Worm (Caenorhabditis elegans) whole organism, L4/young adult: ENCODE measurements around the gene C06E7.4.

Experiments
- W03F9.2 ChIP-seq: fragments of 150-350 bp; optimal IDR thresholded peaks from 2 replicates; lab custom pipeline; 2014; ENCODE audit warnings: missing biosample characterization, missing genetic modification characterization
- dao-5 ChIP-seq: sonication (generic microtip); optimal IDR thresholded peaks from 2 replicates; lab custom pipeline; 2016; ENCODE audit warnings: missing genotype, missing genetic modification characterization, moderate library complexity, missing compliant biosample characterization
- him-1 ChIP-seq: sonication (generic microtip); optimal IDR thresholded peaks from 2 replicates; lab custom pipeline; 2016; ENCODE audit warnings: missing genotype, missing genetic modification reagents, missing genetic modification characterization, missing compliant biosample characterization

- TF ChIP-seq him-1 (tag; lab: Kevin White, UChicago) (no peak), W03F9.2 (tag; lab: Kevin White, UChicago) (no peak), dao-5 (no peak)
These were observed 986 bp upstream of the C06E7.4 start for ce11 chrIV:5860762-5861161.
